Fruit fly (Drosophila melanogaster) whole organism, embryonic: Measurements from ENCODE around the gene Cp18.

Experiments
- Adf1 ChIP-seq: fragments of 200-800 bp; sonication (Bioruptor generic); IDR thresholded peaks from 2 replicates; pipeline ENCODE4 v1.3.6; 2022; ENCODE audit warnings: missing biosample characterization, missing genetic modification characterization
- Atf6 ChIP-seq: fragments of 200-800 bp; sonication (Bioruptor generic); IDR thresholded peaks from 2 replicates; pipeline ENCODE4 v1.3.6; 2022; ENCODE audit warnings: missing biosample characterization, missing genetic modification characterization
- Bteb2 ChIP-seq: fragments of 200-800 bp; sonication (Bioruptor generic); optimal IDR thresholded peaks from 2 replicates; lab custom pipeline; 2016; ENCODE audit warnings: missing biosample characterization, missing genetic modification characterization
- CG10209 ChIP-seq: fragments of 200-800 bp; sonication (Bioruptor generic); optimal IDR thresholded peaks from 3 replicates; lab custom pipeline; 2017; ENCODE audit warnings: missing biosample characterization, mild to moderate bottlenecking, missing genetic modification characterization, missing genetic modification reagents
- CG10543 ChIP-seq: fragments of 200-800 bp; sonication (Bioruptor generic); optimal IDR thresholded peaks from 3 replicates; lab custom pipeline; 2017; ENCODE audit warnings: missing biosample characterization, mild to moderate bottlenecking, missing genetic modification characterization, moderate library complexity
- CG11696 ChIP-seq: fragments of 200-800 bp; sonication (Bioruptor generic); IDR thresholded peaks from 2 replicates; pipeline ENCODE4 v1.3.6; 2022; ENCODE audit warnings: missing biosample characterization, missing genetic modification characterization
- CG11723 ChIP-seq: fragments of 200-800 bp; sonication (Bioruptor generic); optimal IDR thresholded peaks from 2 replicates; lab custom pipeline; 2017; ENCODE audit warnings: missing biosample characterization, mild to moderate bottlenecking, missing genetic modification characterization
- CG12071 ChIP-seq: fragments of 200-800 bp; sonication (Bioruptor generic); optimal IDR thresholded peaks from 3 replicates; lab custom pipeline; 2018; ENCODE audit warnings: missing biosample characterization, mild to moderate bottlenecking, missing genetic modification characterization
- CG12391 ChIP-seq: fragments of 200-800 bp; sonication (Bioruptor generic); optimal IDR thresholded peaks from 3 replicates; lab custom pipeline; 2018; ENCODE audit warnings: missing biosample characterization, mild to moderate bottlenecking, missing genetic modification characterization, moderate library complexity
- CG12769 ChIP-seq: fragments of 200-800 bp; sonication (Bioruptor generic); optimal IDR thresholded peaks from 2 replicates; lab custom pipeline; 2019; ENCODE audit warnings: missing biosample characterization, mild to moderate bottlenecking, missing genetic modification characterization, moderate library complexity
- CG13123 ChIP-seq: fragments of 200-800 bp; sonication (Bioruptor generic); optimal IDR thresholded peaks from 2 replicates; lab custom pipeline; 2016; ENCODE audit warnings: missing biosample characterization, missing genetic modification characterization
- CG14014 ChIP-seq: fragments of 200-800 bp; sonication (Bioruptor generic); IDR thresholded peaks from 2 replicates; pipeline ENCODE4 v1.3.6; 2022; ENCODE audit warnings: missing biosample characterization, missing genetic modification characterization
- CG15073 ChIP-seq: fragments of 200-800 bp; sonication (Bioruptor generic); optimal IDR thresholded peaks from 2 replicates; lab custom pipeline; 2016; ENCODE audit warnings: missing biosample characterization, missing genetic modification characterization
- CG15514 ChIP-seq: fragments of 200-800 bp; sonication (Bioruptor generic); optimal IDR thresholded peaks from 3 replicates; lab custom pipeline; 2017; ENCODE audit warnings: missing biosample characterization, missing genetic modification characterization, mild to moderate bottlenecking, moderate library complexity, missing genetic modification reagents
- CG2120 ChIP-seq: fragments of 200-800 bp; sonication (Bioruptor generic); optimal IDR thresholded peaks from 3 replicates; lab custom pipeline; 2016; ENCODE audit warnings: missing biosample characterization, missing genetic modification characterization
- CG2678 ChIP-seq: fragments of 200-800 bp; sonication (Bioruptor generic); optimal IDR thresholded peaks from 3 replicates; lab custom pipeline; 2019; ENCODE audit warnings: missing biosample characterization, mild to moderate bottlenecking, missing genetic modification characterization, moderate library complexity
- CG3838 ChIP-seq: fragments of 200-800 bp; sonication (Bioruptor generic); optimal IDR thresholded peaks from 3 replicates; lab custom pipeline; 2016; ENCODE audit warnings: missing biosample characterization, missing genetic modification characterization
- CG5180 ChIP-seq: fragments of 200-800 bp; sonication (Bioruptor generic); optimal IDR thresholded peaks from 3 replicates; lab custom pipeline; 2017; ENCODE audit warnings: missing biosample characterization, missing genetic modification characterization, mild to moderate bottlenecking, moderate library complexity, missing genetic modification reagents
- CG6175 ChIP-seq: fragments of 200-800 bp; sonication (Bioruptor generic); IDR thresholded peaks from 3 replicates; pipeline ENCODE4 v1.3.6; 2022; ENCODE audit warnings: missing biosample characterization, missing genetic modification characterization
- CG6689 ChIP-seq: fragments of 200-800 bp; sonication (Bioruptor generic); IDR thresholded peaks from 2 replicates; pipeline ENCODE4 v1.3.6; 2022; ENCODE audit warnings: missing biosample characterization, missing genetic modification characterization
- CG7928 ChIP-seq: fragments of 200-800 bp; sonication (Bioruptor generic); optimal IDR thresholded peaks from 2 replicates; lab custom pipeline; 2017; ENCODE audit warnings: missing biosample characterization, mild to moderate bottlenecking, missing genetic modification characterization
- CG8290 ChIP-seq, 3 experiments: fragments of 200-800 bp; sonication (Bioruptor generic); optimal IDR thresholded peaks; 2 replicates each; lab custom pipeline; 2016 to 2019; ENCODE audit warnings: missing biosample characterization in 3 of 3, missing genetic modification characterization in 3 of 3, mild to moderate bottlenecking in 2 of 3, moderate library complexity in 1 of 3
- Dbx ChIP-seq: fragments of 200-800 bp; sonication (Bioruptor generic); IDR thresholded peaks from 3 replicates; pipeline ENCODE4 v1.3.6; 2022; ENCODE audit warnings: missing biosample characterization, missing genetic modification characterization
- Doc2 ChIP-seq: fragments of 200-800 bp; sonication (Bioruptor generic); IDR thresholded peaks from 2 replicates; pipeline ENCODE4 v1.3.6; 2022; ENCODE audit warnings: missing biosample characterization, missing genetic modification characterization
- Ets65A ChIP-seq: fragments of 200-800 bp; sonication (Bioruptor generic); peaks from one replicate; lab custom pipeline; 2016; ENCODE audit warnings: missing biosample characterization, missing genetic modification characterization
- Fer3 ChIP-seq: fragments of 200-800 bp; sonication (Bioruptor generic); optimal IDR thresholded peaks from 2 replicates; lab custom pipeline; 2018; ENCODE audit warnings: missing biosample characterization, mild to moderate bottlenecking, missing genetic modification characterization, moderate library complexity
- Hmr ChIP-seq: fragments of 200-800 bp; sonication (Bioruptor generic); optimal IDR thresholded peaks from 3 replicates; lab custom pipeline; 2017; ENCODE audit warnings: mild to moderate bottlenecking, missing biosample characterization, missing genetic modification reagents, missing genetic modification characterization
- Hmx ChIP-seq: fragments of 200-800 bp; sonication (Bioruptor generic); optimal IDR thresholded peaks from 2 replicates; lab custom pipeline; 2016; ENCODE audit warnings: missing biosample characterization, missing genetic modification characterization
- NFAT ChIP-seq: fragments of 200-800 bp; sonication (Bioruptor generic); IDR thresholded peaks from 2 replicates; pipeline ENCODE4 v1.3.6; 2022; ENCODE audit warnings: missing biosample characterization, missing genetic modification characterization
- Rfx ChIP-seq: fragments of 200-800 bp; sonication (Bioruptor generic); IDR thresholded peaks from 2 replicates; pipeline ENCODE4 v1.3.6; 2022; ENCODE audit warnings: missing biosample characterization, missing genetic modification characterization
- bab2 ChIP-seq: fragments of 200-800 bp; sonication (Bioruptor generic); optimal IDR thresholded peaks from 2 replicates; lab custom pipeline; 2016; ENCODE audit warnings: missing biosample characterization, missing genetic modification characterization
- caup ChIP-seq: fragments of 200-800 bp; sonication (Bioruptor generic); optimal IDR thresholded peaks from 3 replicates; lab custom pipeline; 2017; ENCODE audit warnings: missing biosample characterization, mild to moderate bottlenecking, missing genetic modification characterization, moderate library complexity; ENCODE audit not compliant: severe bottlenecking
- chinmo ChIP-seq: fragments of 200-800 bp; sonication (Bioruptor generic); IDR thresholded peaks from 4 replicates; pipeline ENCODE4 v1.3.6; 2022; ENCODE audit warnings: missing biosample characterization, missing genetic modification characterization; ENCODE audit not compliant: partially characterized antibody
- crol ChIP-seq: fragments of 200-800 bp; sonication (Bioruptor generic); IDR thresholded peaks from 2 replicates; pipeline ENCODE4 v1.3.6; 2022; ENCODE audit warnings: missing biosample characterization, missing genetic modification characterization
- hkb ChIP-seq, 2 experiments: fragments of 200-800 bp in 1 of 2; fragments of >200 bp in 1 of 2; sonication (Bioruptor generic) in 1 of 2; IDR thresholded peaks in 1 of 2; optimal IDR thresholded peaks in 1 of 2; 2 replicates each; pipeline versions ENCODE4 v1.3.6 to Lab custom; 2017 to 2022; ENCODE audit warnings: missing biosample characterization in 1 of 2, missing genetic modification characterization in 1 of 2
- kni ChIP-seq: fragments of 200-800 bp; sonication (Bioruptor generic); optimal IDR thresholded peaks from 3 replicates; lab custom pipeline; 2017; ENCODE audit warnings: mild to moderate bottlenecking, missing biosample characterization, missing genetic modification reagents, missing genetic modification characterization
- lab ChIP-seq: fragments of 200-800 bp; sonication (Bioruptor generic); optimal IDR thresholded peaks from 3 replicates; lab custom pipeline; 2017; ENCODE audit warnings: missing biosample characterization, missing genetic modification characterization, mild to moderate bottlenecking, moderate library complexity, missing genetic modification reagents
- mirr ChIP-seq: fragments of 200-800 bp; sonication (Bioruptor generic); optimal IDR thresholded peaks from 3 replicates; lab custom pipeline; 2018; ENCODE audit warnings: missing biosample characterization, mild to moderate bottlenecking, missing genetic modification characterization
- org-1 ChIP-seq: fragments of 200-800 bp; sonication (Bioruptor generic); optimal IDR thresholded peaks from 2 replicates; lab custom pipeline; 2017; ENCODE audit warnings: missing biosample characterization, missing genetic modification characterization
- otp ChIP-seq: fragments of 200-800 bp; sonication (Bioruptor generic); IDR thresholded peaks from 3 replicates; pipeline ENCODE4, ENCODE4 v1.3.6; 2022; ENCODE audit warnings: missing biosample characterization, missing genetic modification characterization
- row ChIP-seq: fragments of 200-800 bp; sonication (Bioruptor generic); IDR thresholded peaks from 3 replicates; pipeline ENCODE4 v1.3.6; 2022; ENCODE audit warnings: missing biosample characterization, missing genetic modification characterization
- sd ChIP-seq: fragments of 200-800 bp; sonication (Bioruptor generic); optimal IDR thresholded peaks from 3 replicates; lab custom pipeline; 2018; ENCODE audit warnings: missing biosample characterization, mild to moderate bottlenecking, missing genetic modification characterization, moderate library complexity
- sim ChIP-seq: fragments of 200-800 bp; sonication (Bioruptor generic); IDR thresholded peaks from 2 replicates; pipeline ENCODE4 v1.3.6; 2022; ENCODE audit warnings: missing biosample characterization, missing genetic modification characterization
- slbo ChIP-seq: fragments of 200-800 bp; sonication (Bioruptor generic); IDR thresholded peaks from 2 replicates; pipeline ENCODE4 v1.3.6; 2022; ENCODE audit warnings: missing biosample characterization, missing genetic modification characterization
- usp ChIP-seq: fragments of >200 bp; optimal IDR thresholded peaks from 2 replicates; lab custom pipeline; 2017; ENCODE audit warnings: missing biosample characterization, missing genetic modification characterization
- wdn ChIP-seq: fragments of 200-800 bp; sonication (Bioruptor generic); IDR thresholded peaks from 2 replicates; pipeline ENCODE4 v1.3.6; 2022; ENCODE audit warnings: missing biosample characterization, missing genetic modification characterization
- z ChIP-seq: fragments of 200-800 bp; sonication (Bioruptor generic); IDR thresholded peaks from 3 replicates; pipeline ENCODE4 v1.3.6; 2022; ENCODE audit warnings: missing biosample characterization, missing genetic modification characterization

Cp18 gene

DNA sequence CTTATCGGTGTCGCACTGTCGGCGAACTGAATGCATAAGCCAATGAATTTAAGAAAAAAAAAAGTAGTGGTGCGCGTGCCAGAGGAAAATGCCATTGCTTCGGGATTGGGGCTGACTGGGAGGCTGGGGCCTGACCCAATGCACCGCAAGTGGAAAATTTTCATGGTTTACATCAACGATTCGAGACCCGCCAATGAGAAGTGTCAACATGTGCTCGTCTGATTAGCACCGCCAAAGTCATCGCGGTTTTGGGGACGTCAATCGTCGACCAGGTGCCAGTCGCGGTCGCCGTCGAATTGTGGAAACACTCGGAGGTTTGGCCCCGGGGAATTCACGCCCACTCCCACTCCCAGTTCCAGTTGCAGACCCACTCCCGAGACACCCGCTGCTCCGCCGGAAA is 42.8 kb upstream of the Cp18 start (continued):
- TF ChIP-seq Rfx (GFP tag; lab: Robert Waterston, UW), result peak; percentile 33; the same call in 1 of the 2 replicates
- TF ChIP-seq CG8290 (GFP tag; optimal IDR thresholded peaks at IDR 0.05; lab: Kevin White, UChicago), result no peak
- TF ChIP-seq CG8290 (tag; optimal IDR thresholded peaks at IDR 0.05; lab: Kevin White, UChicago), result peak in 1 of 2 experiments; percentile 59
- TF ChIP-seq wdn (GFP tag; lab: Robert Waterston, UW), result no peak
- TF ChIP-seq CG15514, result peak; percentile 32
- TF ChIP-seq bab2 (GFP tag; lab: Kevin White, UChicago), result peak; percentile 2
- TF ChIP-seq hkb (optimal IDR thresholded peaks at IDR 0.05; lab: Kevin White, UChicago), result no peak
- 0 out of 2 replicates have a peak, but pooled peaks have one; percentile 29 for TF ChIP-seq hkb (GFP tag; IDR thresholded peaks at IDR 0.05; lab: Robert Waterston, UW)
- TF ChIP-seq CG10543 (GFP tag; lab: Kevin White, UChicago), result peak; percentile 68
- TF ChIP-seq Adf1 (GFP tag; lab: Robert Waterston, UW), result 0 out of 2 replicates have a peak, but pooled peaks have one; percentile 8
- TF ChIP-seq Fer3 (tag; lab: Kevin White, UChicago), result peak; percentile 8
- peak; percentile 27; the same call in 1 of the 2 replicates for TF ChIP-seq CG6689
- no peak for TF ChIP-seq Doc2 (GFP tag; lab: Robert Waterston, UW)
- peak; percentile 27 for TF ChIP-seq CG7928 (GFP tag; lab: Kevin White, UChicago)
- TF ChIP-seq kni (GFP tag; lab: Kevin White, UChicago), result peak; percentile 49
- TF ChIP-seq usp (GFP tag; lab: Kevin White, UChicago), result no peak
- TF ChIP-seq CG2678 (tag; lab: Kevin White, UChicago), result peak; percentile 13
- no peak for TF ChIP-seq CG13123 (GFP tag; lab: Kevin White, UChicago)
- peak; percentile 57 for TF ChIP-seq Atf6 (GFP tag; lab: Robert Waterston, UW)
- 0 out of 2 replicates have a peak, but pooled peaks have one; percentile 19 for TF ChIP-seq sim
- TF ChIP-seq CG11723 (GFP tag; lab: Kevin White, UChicago), result peak; percentile 24
- peak; percentile 31 for TF ChIP-seq org-1
- TF ChIP-seq CG5180 (GFP tag; lab: Kevin White, UChicago), result peak; percentile 14
- TF ChIP-seq mirr, result peak; percentile 2
- peak; percentile 53 for TF ChIP-seq CG10209 (GFP tag; lab: Kevin White, UChicago)
- TF ChIP-seq Bteb2 (GFP tag; lab: Kevin White, UChicago), result no peak

DNA sequence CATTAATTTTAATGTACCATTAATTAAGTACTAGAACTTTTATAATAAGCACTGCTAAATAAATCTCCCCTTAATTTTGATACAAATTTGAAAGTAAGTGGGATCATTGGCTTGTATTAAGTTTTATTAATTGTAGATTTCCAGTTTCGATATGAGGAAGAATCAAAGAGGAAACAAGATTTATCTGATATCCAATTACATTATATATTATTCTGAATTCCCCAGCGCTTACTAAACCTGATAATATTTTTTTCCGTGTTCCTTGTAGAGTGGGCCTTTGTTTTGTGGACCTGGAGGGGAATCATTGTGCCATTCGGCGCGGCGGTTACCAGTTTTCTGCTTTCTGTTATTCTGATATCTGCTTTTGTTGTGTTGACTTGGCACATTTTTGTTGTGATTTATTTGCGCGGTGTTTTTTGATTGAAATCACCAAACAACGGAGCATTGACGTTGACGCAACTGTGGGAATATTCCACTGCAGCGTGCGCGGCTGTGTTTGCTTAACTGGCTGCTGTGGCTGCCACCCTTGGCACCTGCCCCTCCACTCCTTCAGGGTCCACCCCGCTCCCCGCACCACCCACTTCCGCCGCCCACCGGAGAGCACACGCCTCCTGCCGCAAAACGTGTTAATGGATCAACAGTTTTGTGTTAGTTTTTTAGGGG is 42.0 kb upstream of the Cp18 start:
- TF ChIP-seq CG11696 (GFP tag; lab: Robert Waterston, UW) (peak; percentile 9; the same call in 1 of the 2 replicates), Atf6 (GFP tag; lab: Robert Waterston, UW) (0 out of 2 replicates have a peak, but pooled peaks have one; percentile 20), CG6175 (GFP tag; lab: Robert Waterston, UW) (peak; percentile 66; the same call in 2 of the 3 replicates), lab (GFP tag; lab: Kevin White, UChicago) (peak; percentile 0), caup (GFP tag; lab: Kevin White, UChicago) (peak; percentile 30), chinmo (GFP tag; lab: Robert Waterston, UW) (0 out of 4 replicates have a peak, but pooled peaks have one; percentile 73), Hmr (peak; percentile 7), CG12391 (peak; percentile 7), sd (tag; lab: Kevin White, UChicago) (peak; percentile 42), otp (GFP tag; lab: Robert Waterston, UW) (0 out of 3 replicates have a peak, but pooled peaks have one; percentile 41), CG15073 (GFP tag; lab: Kevin White, UChicago) (no peak), Dbx (GFP tag; lab: Robert Waterston, UW) (0 out of 3 replicates have a peak, but pooled peaks have one; percentile 41), CG12769 (peak; percentile 29), NFAT (GFP tag; lab: Robert Waterston, UW) (peak; percentile 50; the same call in 1 of the 2 replicates), z (GFP tag; lab: Robert Waterston, UW) (no peak), CG3838 (GFP tag; lab: Kevin White, UChicago) (no peak), slbo (GFP tag; lab: Robert Waterston, UW) (0 out of 2 replicates have a peak, but pooled peaks have one; percentile 15), CG12071 (GFP tag; lab: Kevin White, UChicago) (peak; percentile 1), row (0 out of 3 replicates have a peak, but pooled peaks have one; percentile 5), Hmx (no peak), CG14014 (GFP tag; lab: Robert Waterston, UW) (peak; percentile 38; the same call in 1 of the 2 replicates), Ets65A (GFP tag; lab: Kevin White, UChicago) (peak; percentile 24), CG2120 (peak; percentile 19), crol (GFP tag; lab: Robert Waterston, UW) (peak; percentile 76)
